Fruit fly (Drosophila melanogaster): Measurements from ENCODE around the gene Jhbp5.

Gene Jhbp5

DNA sequence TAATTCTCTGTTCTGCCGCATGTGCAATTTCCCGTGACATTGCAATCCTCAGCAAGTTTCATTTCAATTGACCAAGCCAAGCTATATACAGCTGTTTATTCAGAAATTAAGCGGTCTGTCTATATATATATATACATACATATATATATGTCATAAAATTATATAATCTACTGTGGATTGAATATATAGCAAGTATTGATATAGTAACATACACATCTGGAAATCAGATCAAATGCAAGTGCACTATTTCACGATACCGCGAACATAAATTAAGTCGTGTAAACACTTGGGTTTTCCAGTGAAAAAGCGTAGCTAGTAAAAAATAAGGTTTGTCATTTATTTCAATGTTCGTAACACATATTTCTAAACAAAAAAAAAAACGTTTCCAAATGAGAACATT is at the start of gene Jhbp5:
TSS of gene Jhbp5 (minus strand) at position 101 of the 400 bp plus-strand sequence.
- TF ChIP-seq Lpt (GFP tag; optimal IDR thresholded peaks at IDR 0.05) (no peak), CG15336 (GFP tag; IDR thresholded peaks at IDR 0.05) (no peak), Hr38 (GFP tag; optimal IDR thresholded peaks at IDR 0.05) (no peak), CG4318 (GFP tag; optimal IDR thresholded peaks at IDR 0.05) (no peak), Sox15 (GFP tag; optimal IDR thresholded peaks at IDR 0.05) (no peak), vri (GFP tag; optimal IDR thresholded peaks at IDR 0.05) (no peak), CG6808 (GFP tag; optimal IDR thresholded peaks at IDR 0.05) (no peak), CG3032 (tag; optimal IDR thresholded peaks at IDR 0.05) (no peak), spab (GFP tag; optimal IDR thresholded peaks at IDR 0.05) (no peak), CG11902 (GFP tag; optimal IDR thresholded peaks at IDR 0.05) (no peak), CG32006 (GFP tag; optimal IDR thresholded peaks at IDR 0.05) (no peak)

DNA sequence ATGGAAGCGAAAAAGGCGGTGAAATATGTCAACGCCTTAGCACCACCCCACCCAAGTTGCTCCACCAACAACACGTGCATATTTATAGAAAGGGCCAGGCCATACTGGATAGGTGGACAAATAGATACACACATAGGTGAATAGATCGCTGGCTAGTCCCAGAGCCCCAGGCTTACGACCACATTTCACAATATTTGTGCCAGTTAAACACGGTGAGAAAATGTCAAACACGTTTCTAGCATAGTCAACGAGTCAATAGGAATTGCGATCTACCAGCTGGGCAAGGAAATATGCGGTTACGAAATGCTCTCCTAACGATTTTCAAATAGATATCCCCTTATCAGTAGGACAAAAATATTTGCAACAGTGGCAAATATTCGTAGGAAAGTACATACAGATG is 49.0 kb upstream of the Jhbp5 start:
- TF ChIP-seq Blimp-1 (GFP tag; optimal IDR thresholded peaks at IDR 0.05) (no peak), salr (GFP tag; optimal IDR thresholded peaks at IDR 0.05) (no peak), CG6276 (GFP tag; optimal IDR thresholded peaks at IDR 0.05) (no peak), Eip78C (GFP tag) (peak; percentile 28), Hr4 (GFP tag; optimal IDR thresholded peaks at IDR 0.05) (no peak), CG4318 (GFP tag; optimal IDR thresholded peaks at IDR 0.05) (no peak), CG11762 (GFP tag; optimal IDR thresholded peaks at IDR 0.05; ENCODE audit: insufficient read depth) (no peak), CG32006 (GFP tag; optimal IDR thresholded peaks at IDR 0.05) (peak; percentile 17), Eip75B (GFP tag; optimal IDR thresholded peaks at IDR 0.05) (no peak), achi (GFP tag; optimal IDR thresholded peaks at IDR 0.05) (no peak), lz (GFP tag; optimal IDR thresholded peaks at IDR 0.05) (no peak), Sox14 (GFP tag; optimal IDR thresholded peaks at IDR 0.05) (no peak), Met (GFP tag; optimal IDR thresholded peaks at IDR 0.05) (no peak), fd59A (GFP tag; optimal IDR thresholded peaks at IDR 0.05) (no peak), Eip93F (GFP tag; optimal IDR thresholded peaks at IDR 0.05) (no peak), CG1621 (tag; optimal IDR thresholded peaks at IDR 0.05) (no peak), Smox (GFP tag; optimal IDR thresholded peaks at IDR 0.05) (no peak), acj6 (GFP tag; optimal IDR thresholded peaks at IDR 0.05) (no peak), CG8119 (GFP tag; IDR thresholded peaks at IDR 0.05) (no peak), fkh (GFP tag; optimal IDR thresholded peaks at IDR 0.05) (peak; percentile 35), eg (GFP tag; IDR thresholded peaks at IDR 0.05) (no peak), CG6163 (GFP tag; IDR thresholded peaks at IDR 0.05) (no peak), CG31627 (GFP tag; optimal IDR thresholded peaks at IDR 0.05) (no peak), fd85E (GFP tag; optimal IDR thresholded peaks at IDR 0.05) (no peak)

DNA sequence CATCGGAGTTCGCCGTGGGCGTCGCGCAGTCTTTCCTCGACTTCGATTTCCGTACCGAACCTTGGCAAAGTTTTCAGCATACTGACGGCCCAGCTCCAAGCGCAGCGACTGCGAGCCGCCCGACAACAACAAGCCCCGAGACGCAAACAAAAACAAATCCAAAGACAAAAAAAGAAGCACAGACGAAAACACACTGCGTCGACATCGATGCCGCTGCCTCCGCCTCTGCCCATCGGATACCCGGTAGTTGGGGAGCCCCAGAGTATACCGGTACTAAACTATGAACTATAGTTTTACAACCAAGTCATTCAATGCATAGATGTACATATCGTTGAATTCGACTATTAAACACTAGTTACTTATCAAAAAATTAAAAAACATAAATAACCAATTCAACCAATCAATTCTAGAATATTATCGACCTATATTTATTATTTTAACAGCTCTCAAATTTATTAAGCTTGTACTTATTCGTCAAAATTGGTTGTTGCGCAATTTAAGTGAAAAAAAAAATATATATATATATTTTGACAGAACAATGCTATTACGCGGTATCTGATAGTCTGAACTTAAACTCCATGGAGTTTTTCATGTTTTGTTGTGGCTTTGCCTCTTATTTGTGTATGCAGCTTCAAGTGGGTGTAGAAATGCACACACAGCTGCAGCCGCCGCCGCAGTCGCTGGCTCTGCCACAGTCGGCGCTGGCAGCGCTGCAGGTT is 48.2 kb upstream of the Jhbp5 start:
- TF ChIP-seq CG1621 (tag; optimal IDR thresholded peaks at IDR 0.05) (peak; percentile 43), CG3032 (tag; optimal IDR thresholded peaks at IDR 0.05) (peak; percentile 79), Smox (GFP tag; optimal IDR thresholded peaks at IDR 0.05) (no peak), OdsH (GFP tag; optimal IDR thresholded peaks at IDR 0.05) (peak; percentile 87), acj6 (GFP tag; optimal IDR thresholded peaks at IDR 0.05) (peak; percentile 83), Hr38 (GFP tag; optimal IDR thresholded peaks at IDR 0.05) (no peak), eg (GFP tag; IDR thresholded peaks at IDR 0.05) (peak; percentile 77), dac (GFP tag; optimal IDR thresholded peaks at IDR 0.05) (peak; percentile 63), lz (GFP tag; optimal IDR thresholded peaks at IDR 0.05) (peak; percentile 58), topi (GFP tag; optimal IDR thresholded peaks at IDR 0.05) (peak; percentile 70), fkh (GFP tag; optimal IDR thresholded peaks at IDR 0.05) (peak; percentile 23), CG6276 (GFP tag; optimal IDR thresholded peaks at IDR 0.05) (peak; percentile 91), fd59A (GFP tag; optimal IDR thresholded peaks at IDR 0.05) (peak; percentile 71), CG8319 (GFP tag; optimal IDR thresholded peaks at IDR 0.05) (peak; percentile 61), Blimp-1 (GFP tag; optimal IDR thresholded peaks at IDR 0.05) (peak; percentile 27), fd85E (GFP tag; optimal IDR thresholded peaks at IDR 0.05) (no peak), CG32006 (GFP tag; optimal IDR thresholded peaks at IDR 0.05) (peak; percentile 94), CG16779 (tag; optimal IDR thresholded peaks at IDR 0.05) (peak; percentile 78), CG11902 (GFP tag; optimal IDR thresholded peaks at IDR 0.05) (peak; percentile 28), net (GFP tag; optimal IDR thresholded peaks at IDR 0.05) (peak; percentile 84), CG11762 (GFP tag; optimal IDR thresholded peaks at IDR 0.05; ENCODE audit: insufficient read depth) (peak; percentile 80), CG7368 (GFP tag; optimal IDR thresholded peaks at IDR 0.05) (peak; percentile 70), vri (GFP tag; optimal IDR thresholded peaks at IDR 0.05) (no peak), Eip78C (GFP tag) (peak; percentile 97), CG15336 (GFP tag; IDR thresholded peaks at IDR 0.05) (peak; percentile 72; the same call in 1 of the 2 replicates), Met (GFP tag; optimal IDR thresholded peaks at IDR 0.05) (peak; percentile 60), CG11294 (GFP tag; IDR thresholded peaks at IDR 0.05) (no peak; the same call in none of the 2 replicates), ss (GFP tag; optimal IDR thresholded peaks at IDR 0.05) (peak; percentile 83 to 89), salr (GFP tag; optimal IDR thresholded peaks at IDR 0.05) (peak in 1 of 2 experiments; percentile 96), Gug (GFP tag; IDR thresholded peaks at IDR 0.05) (peak; percentile 63; the same call in 1 of the 2 replicates), svp (GFP tag) (peak; percentile 14), Eip75B (GFP tag; optimal IDR thresholded peaks at IDR 0.05) (peak; percentile 73)

Measured in whole organism, prepupa.